Worm (Caenorhabditis elegans): ENCODE results near the gene gadr-4.

Gene gadr-4

DNA sequence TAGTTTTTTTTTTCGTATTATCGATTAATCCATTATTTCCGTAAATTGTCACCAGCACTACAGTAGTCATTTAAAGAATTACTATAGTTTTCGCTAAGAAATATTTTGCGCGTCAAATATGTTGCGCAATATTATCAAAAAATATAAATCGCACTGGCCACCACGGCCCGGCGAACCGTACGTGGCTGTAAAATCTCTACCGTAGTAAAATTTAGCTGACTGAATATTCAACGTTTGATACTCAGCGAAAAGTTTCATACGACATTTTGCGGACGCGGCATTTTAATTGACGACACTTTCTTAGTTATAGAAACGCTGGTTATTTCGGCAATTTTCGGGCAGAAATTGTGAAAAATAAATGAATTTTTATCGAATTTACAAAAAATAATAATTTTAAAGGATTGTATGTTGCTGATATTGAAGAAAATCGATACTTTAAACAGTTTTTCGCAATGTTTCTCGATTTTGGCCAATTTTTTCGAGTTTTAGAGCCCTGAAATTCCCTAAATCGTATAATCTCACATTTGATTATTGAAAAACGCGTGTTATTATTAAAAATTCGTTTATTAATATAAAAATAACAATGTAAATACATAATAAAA is 14.4 kb downstream of the gadr-4 start:
- TF ChIP-seq F16B12.6 (tag; optimal IDR thresholded peaks at IDR 0.05), result peak; percentile 40
- peak; percentile 84 for TF ChIP-seq nhr-85 (tag)
- TF ChIP-seq isw-1 (GFP tag; IDR thresholded peaks at IDR 0.05), result peak; percentile 97
- TF ChIP-seq lin-35 (GFP tag; optimal IDR thresholded peaks at IDR 0.05), result peak in 1 of 2 experiments; percentile 36
- 0 out of 2 replicates have a peak, but pooled peaks have one; percentile 57 for TF ChIP-seq ets-5 (GFP tag; IDR thresholded peaks at IDR 0.05)
- TF ChIP-seq zip-4 (GFP tag; optimal IDR thresholded peaks at IDR 0.05), result peak; percentile 25
- TF ChIP-seq nhr-90 (tag; optimal IDR thresholded peaks at IDR 0.05; ENCODE audit: poor library complexity), result peak; percentile 76
- peak; percentile 83 for TF ChIP-seq nhr-71 (tag; optimal IDR thresholded peaks at IDR 0.05)
- peak; percentile 62 for TF ChIP-seq C04F5.9 (tag; optimal IDR thresholded peaks at IDR 0.05)
- peak; percentile 74 for TF ChIP-seq nhr-20 (tag; optimal IDR thresholded peaks at IDR 0.05)
- TF ChIP-seq ceh-8 (GFP tag; optimal IDR thresholded peaks at IDR 0.05), result peak; percentile 35
- TF ChIP-seq rnt-1 (tag; optimal IDR thresholded peaks at IDR 0.05), result peak; percentile 39
- TF ChIP-seq lir-3 (tag; optimal IDR thresholded peaks at IDR 0.05; ENCODE audit: poor library complexity), result peak; percentile 66
- TF ChIP-seq dsc-1 (tag; optimal IDR thresholded peaks at IDR 0.05), result peak; percentile 33
- TF ChIP-seq ceh-88 (GFP tag; IDR thresholded peaks at IDR 0.05), result peak; percentile 99
- TF ChIP-seq nhr-19 (GFP tag; conservative IDR thresholded peaks at IDR 0.05), result peak; percentile 99
- TF ChIP-seq unc-86 (tag; optimal IDR thresholded peaks at IDR 0.05), result peak; percentile 40
- peak; percentile 68 for TF ChIP-seq xbp-1 (tag; optimal IDR thresholded peaks at IDR 0.05)
- TF ChIP-seq mab-9 (GFP tag; IDR thresholded peaks at IDR 0.05), result peak; percentile 96
- peak; percentile 68 for TF ChIP-seq pax-3 (tag; optimal IDR thresholded peaks at IDR 0.05)
- TF ChIP-seq lsy-2 (tag; optimal IDR thresholded peaks at IDR 0.05), result peak; percentile 48 to 69
- peak; percentile 52 for TF ChIP-seq swsn-7 (tag; optimal IDR thresholded peaks at IDR 0.05)
- TF ChIP-seq grh-1 (GFP tag; IDR thresholded peaks at IDR 0.05), result peak; percentile 99
- peak; percentile 63 for TF ChIP-seq elt-2 (tag; optimal IDR thresholded peaks at IDR 0.05)
- peak; percentile 17 for TF ChIP-seq egl-13 (tag; optimal IDR thresholded peaks at IDR 0.05)
- TF ChIP-seq ztf-11 (tag; optimal IDR thresholded peaks at IDR 0.05), result peak in 1 of 2 experiments; percentile 62
- TF ChIP-seq irx-1 (tag; optimal IDR thresholded peaks at IDR 0.05), result peak; percentile 52
- peak; percentile 14 to 31 (median 24) for TF ChIP-seq dpl-1 (GFP tag; optimal IDR thresholded peaks at IDR 0.05)
- TF ChIP-seq tbx-2 (tag; optimal IDR thresholded peaks at IDR 0.05), result peak; percentile 64
- peak; percentile 46 to 47 for TF ChIP-seq efl-1 (optimal IDR thresholded peaks at IDR 0.05)
- TF ChIP-seq efl-1 (GFP tag; optimal IDR thresholded peaks at IDR 0.05 in 1 of 2), result peak; percentile 22 to 92
- peak; percentile 32 for TF ChIP-seq fkh-8 (tag; optimal IDR thresholded peaks at IDR 0.05)
- peak; percentile 1 for TF ChIP-seq sox-4 (tag; optimal IDR thresholded peaks at IDR 0.05)
- TF ChIP-seq lin-14 (GFP tag; optimal IDR thresholded peaks at IDR 0.05), result peak; percentile 69
- TF ChIP-seq snu-23 (GFP tag; optimal IDR thresholded peaks at IDR 0.05), result peak; percentile 64
- peak; percentile 89 for TF ChIP-seq unc-98 (GFP tag; IDR thresholded peaks at IDR 0.05)
- peak; percentile 82 for TF ChIP-seq nhr-47 (tag; optimal IDR thresholded peaks at IDR 0.05)

DNA sequence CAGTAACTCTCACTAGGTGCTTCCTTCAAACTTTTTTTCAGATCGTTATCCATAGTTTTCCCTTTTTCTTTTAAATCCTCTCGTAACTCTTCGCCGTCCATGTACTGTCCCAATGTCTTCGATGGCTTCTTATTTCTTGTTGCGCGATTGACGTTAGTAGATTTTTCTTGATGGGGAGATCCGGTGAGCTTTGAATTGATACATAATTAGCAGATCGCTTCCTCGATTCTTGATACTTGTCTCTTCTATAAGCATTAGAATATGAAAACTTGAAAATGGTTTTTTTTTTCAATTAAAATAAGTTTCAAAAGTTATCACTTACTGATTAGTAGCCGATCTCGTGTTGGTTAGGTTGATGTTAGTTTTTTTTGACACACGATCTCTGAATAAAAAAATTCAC is 17.0 kb downstream of the gadr-4 start, which contains the start of gene K07D4.2:
K07D4.2 (minus strand) TSS at position 101 of the 400 bp plus-strand sequence.
- TF ChIP-seq C34B4.2 (tag; optimal IDR thresholded peaks at IDR 0.05), result no peak
- no peak for TF ChIP-seq ceh-82 (tag; optimal IDR thresholded peaks at IDR 0.05)
- TF ChIP-seq tlp-1 (tag; optimal IDR thresholded peaks at IDR 0.05), result no peak
- no peak for TF ChIP-seq skn-1 (tag; optimal IDR thresholded peaks at IDR 0.05)
- TF ChIP-seq irx-1 (tag; optimal IDR thresholded peaks at IDR 0.05), result no peak
- no peak for TF ChIP-seq lsy-2 (tag; optimal IDR thresholded peaks at IDR 0.05)
- TF ChIP-seq jun-1 (tag; optimal IDR thresholded peaks at IDR 0.05), result no peak
- TF ChIP-seq dpl-1 (GFP tag; optimal IDR thresholded peaks at IDR 0.05), result no peak
- TF ChIP-seq swsn-7 (tag; optimal IDR thresholded peaks at IDR 0.05), result no peak
- TF ChIP-seq pax-3 (tag; optimal IDR thresholded peaks at IDR 0.05), result no peak
- TF ChIP-seq nhr-237 (tag; optimal IDR thresholded peaks at IDR 0.05), result no peak
- no peak for TF ChIP-seq egl-13 (tag; optimal IDR thresholded peaks at IDR 0.05)
- no peak for TF ChIP-seq fkh-8 (tag; optimal IDR thresholded peaks at IDR 0.05)
- no peak for TF ChIP-seq sup-37 (GFP tag; optimal IDR thresholded peaks at IDR 0.05)

Data from whole organism, L1 larva.